Fruit fly (Drosophila melanogaster): Measurements from ENCODE around the gene CG3308.

Gene CG3308

dm6 chr3R:21224230-21224629 is 49.4 kb downstream of the CG3308 start (continued):
- TF ChIP-seq Lpt (GFP tag; optimal IDR thresholded peaks at IDR 0.05) (peak; percentile 43), CG11294 (GFP tag; IDR thresholded peaks at IDR 0.05) (no peak), Sox102F (GFP tag; optimal IDR thresholded peaks at IDR 0.05) (no peak), CG34406 (GFP tag; optimal IDR thresholded peaks at IDR 0.05) (peak; percentile 50), esn (GFP tag; optimal IDR thresholded peaks at IDR 0.05) (peak; percentile 67), CG32006 (GFP tag; optimal IDR thresholded peaks at IDR 0.05) (no peak), CG3032 (tag; optimal IDR thresholded peaks at IDR 0.05) (no peak)

dm6 chr3R:21223453-21224057 is 50.1 kb downstream of the CG3308 start, which contains the start of the genes CG3337 and Nelf-A:
Gene CG3337, minus strand, starts transcription at chr3R:21223584.
Gene Nelf-A, plus strand, starts transcription at chr3R:21223704.
- peak; percentile 13 for TF ChIP-seq acj6 (GFP tag; optimal IDR thresholded peaks at IDR 0.05)
- peak; percentile 16 for TF ChIP-seq dac (GFP tag; optimal IDR thresholded peaks at IDR 0.05)
- peak; percentile 71 for TF ChIP-seq CG6163 (GFP tag; IDR thresholded peaks at IDR 0.05)
- TF ChIP-seq esn (GFP tag; optimal IDR thresholded peaks at IDR 0.05), result peak; percentile 58
- TF ChIP-seq Ets96B (tag; optimal IDR thresholded peaks at IDR 0.05), result peak; percentile 9
- TF ChIP-seq Hr39 (GFP tag; optimal IDR thresholded peaks at IDR 0.05), result peak; percentile 53
- TF ChIP-seq Met (GFP tag; optimal IDR thresholded peaks at IDR 0.05), result no peak
- TF ChIP-seq Sox14 (GFP tag; optimal IDR thresholded peaks at IDR 0.05), result peak; percentile 78
- peak; percentile 36 for TF ChIP-seq CG1621 (tag; optimal IDR thresholded peaks at IDR 0.05)
- TF ChIP-seq Eip75B (GFP tag; optimal IDR thresholded peaks at IDR 0.05), result no peak
- peak; percentile 57 for TF ChIP-seq CG31627 (GFP tag; optimal IDR thresholded peaks at IDR 0.05)
- TF ChIP-seq topi (GFP tag; optimal IDR thresholded peaks at IDR 0.05), result peak; percentile 28
- TF ChIP-seq CG11902 (GFP tag; optimal IDR thresholded peaks at IDR 0.05), result no peak
- peak; percentile 20 for TF ChIP-seq CG3032 (tag; optimal IDR thresholded peaks at IDR 0.05)
- TF ChIP-seq lz (GFP tag; optimal IDR thresholded peaks at IDR 0.05), result peak; percentile 48
- TF ChIP-seq Eip78C (GFP tag), result peak; percentile 53
- TF ChIP-seq CG6792 (GFP tag; optimal IDR thresholded peaks at IDR 0.05), result peak; percentile 37
- peak in 1 of 2 experiments; percentile 39 for TF ChIP-seq salr (GFP tag; optimal IDR thresholded peaks at IDR 0.05)
- TF ChIP-seq cyc (GFP tag; optimal IDR thresholded peaks at IDR 0.05), result peak; percentile 66
- no peak for TF ChIP-seq Hr4 (GFP tag; optimal IDR thresholded peaks at IDR 0.05)
- TF ChIP-seq fkh (GFP tag; optimal IDR thresholded peaks at IDR 0.05), result peak; percentile 90
- TF ChIP-seq OdsH (GFP tag; optimal IDR thresholded peaks at IDR 0.05), result peak; percentile 25
- no peak for TF ChIP-seq CG7368 (GFP tag; optimal IDR thresholded peaks at IDR 0.05)
